Fruit fly (Drosophila melanogaster) whole organism, adult: ENCODE data around the gene CG4914.

Experiments used
- CG11617 ChIP-seq: fragments of 200-800 bp; sonication (Bioruptor generic); optimal IDR thresholded peaks from 2 replicates; lab custom pipeline; 2017; ENCODE audit warnings: mild to moderate bottlenecking, missing biosample characterization, missing genetic modification reagents, missing genetic modification characterization
- CG12768 ChIP-seq: fragments of 200-800 bp; sonication (Bioruptor generic); optimal IDR thresholded peaks from 2 replicates; lab custom pipeline; 2017; ENCODE audit warnings: missing biosample characterization, missing genetic modification characterization, mild to moderate bottlenecking, moderate library complexity, missing genetic modification reagents
- CG14711 ChIP-seq: fragments of 200-800 bp; sonication (Bioruptor generic); optimal IDR thresholded peaks from 2 replicates; lab custom pipeline; 2018; ENCODE audit warnings: missing biosample characterization, mild to moderate bottlenecking, missing genetic modification characterization, moderate library complexity
- CG1620 ChIP-seq: fragments of 200-800 bp; sonication (Bioruptor generic); optimal IDR thresholded peaks from 2 replicates; lab custom pipeline; 2016; ENCODE audit warnings: missing biosample characterization, missing genetic modification characterization
- CG33017 ChIP-seq: fragments of 200-800 bp; sonication (Bioruptor generic); optimal IDR thresholded peaks from 2 replicates; lab custom pipeline; 2018; ENCODE audit warnings: missing biosample characterization, mild to moderate bottlenecking, missing genetic modification characterization, moderate library complexity
- CG5204 ChIP-seq: fragments of 200-800 bp; sonication (Bioruptor generic); optimal IDR thresholded peaks from 2 replicates; lab custom pipeline; 2016; ENCODE audit warnings: missing biosample characterization, missing genetic modification characterization
- CG7045 ChIP-seq: fragments of 200-800 bp; sonication (Bioruptor generic); optimal IDR thresholded peaks from 2 replicates; lab custom pipeline; 2017; ENCODE audit warnings: missing biosample characterization, mild to moderate bottlenecking, missing genetic modification characterization
- CG7101 ChIP-seq: fragments of 200-800 bp; sonication (Bioruptor generic); optimal IDR thresholded peaks from 2 replicates; lab custom pipeline; 2018; ENCODE audit warnings: missing biosample characterization, mild to moderate bottlenecking, missing genetic modification characterization, moderate library complexity
- Clk ChIP-seq: fragments of 200-800 bp; sonication (Bioruptor generic); optimal IDR thresholded peaks from 2 replicates; lab custom pipeline; 2017; ENCODE audit warnings: missing biosample characterization, missing genetic modification characterization
- Crg-1 ChIP-seq: fragments of 200-800 bp; sonication (Bioruptor generic); optimal IDR thresholded peaks from 2 replicates; lab custom pipeline; 2016; ENCODE audit warnings: missing biosample characterization, missing genetic modification characterization
- Hr96 ChIP-seq: fragments of 200-800 bp; sonication (Bioruptor generic); optimal IDR thresholded peaks from 2 replicates; lab custom pipeline; 2016; ENCODE audit warnings: missing biosample characterization, missing genetic modification characterization
- Mnt ChIP-seq: fragments of 200-800 bp; sonication (Bioruptor generic); optimal IDR thresholded peaks from 2 replicates; lab custom pipeline; 2016; ENCODE audit warnings: missing biosample characterization, mild to moderate bottlenecking, missing genetic modification characterization
- bab1 ChIP-seq: fragments of 200-800 bp; sonication (Bioruptor generic); optimal IDR thresholded peaks from 3 replicates; lab custom pipeline; 2019; ENCODE audit warnings: missing biosample characterization, mild to moderate bottlenecking, missing genetic modification characterization, moderate library complexity
- cic ChIP-seq: fragments of 200-800 bp; sonication (Bioruptor generic); optimal IDR thresholded peaks from 2 replicates; lab custom pipeline; 2017; ENCODE audit warnings: missing biosample characterization, mild to moderate bottlenecking, missing genetic modification characterization, moderate library complexity
- cnc ChIP-seq, 2 experiments: fragments of >200 bp; optimal IDR thresholded peaks; 2 replicates each; lab custom pipeline; 2017
- kay ChIP-seq: fragments of 200-800 bp; sonication (Bioruptor generic); peaks from one replicate; lab custom pipeline; 2016; ENCODE audit warnings: missing biosample characterization, missing genetic modification characterization, borderline replicate concordance
- ovo ChIP-seq: fragments of 200-800 bp; sonication (Bioruptor generic); optimal IDR thresholded peaks from 2 replicates; lab custom pipeline; 2016; ENCODE audit warnings: missing biosample characterization, missing genetic modification characterization
- pad ChIP-seq: fragments of 200-800 bp; sonication (Bioruptor generic); optimal IDR thresholded peaks from 3 replicates; lab custom pipeline; 2017; ENCODE audit warnings: missing biosample characterization, missing genetic modification characterization, mild to moderate bottlenecking, moderate library complexity, missing genetic modification reagents
- tj ChIP-seq: fragments of 200-800 bp; sonication (Bioruptor generic); optimal IDR thresholded peaks from 3 replicates; lab custom pipeline; 2017; ENCODE audit warnings: missing biosample characterization, mild to moderate bottlenecking, missing genetic modification characterization, moderate library complexity
- toe ChIP-seq: fragments of 200-800 bp; sonication (Bioruptor generic); optimal IDR thresholded peaks from 2 replicates; lab custom pipeline; 2016; ENCODE audit warnings: missing biosample characterization, missing genetic modification characterization

CG4914 gene

dm6 chr3L:14640814-14641317, 37.1 kb downstream of the CG4914 start:
- no peak for TF ChIP-seq CG5204
- no peak for TF ChIP-seq Clk (GFP tag; lab: Kevin White, UChicago)
- TF ChIP-seq pad (GFP tag; lab: Kevin White, UChicago), result no peak
- no peak for TF ChIP-seq Crg-1
- TF ChIP-seq toe (GFP tag; lab: Kevin White, UChicago), result no peak
- no peak for TF ChIP-seq CG12768 (GFP tag; lab: Kevin White, UChicago)
- no peak for TF ChIP-seq bab1 (GFP tag; lab: Kevin White, UChicago)
- TF ChIP-seq ovo (GFP tag; lab: Kevin White, UChicago), result no peak
- TF ChIP-seq kay (GFP tag; lab: Kevin White, UChicago), result no peak
- no peak for TF ChIP-seq CG33017 (tag; lab: Kevin White, UChicago)
- TF ChIP-seq CG11617 (GFP tag; lab: Kevin White, UChicago), result no peak
- no peak for TF ChIP-seq Hr96 (GFP tag; lab: Kevin White, UChicago)
- TF ChIP-seq CG14711 (tag; lab: Kevin White, UChicago), result no peak
- TF ChIP-seq Mnt, result no peak
- TF ChIP-seq cnc (optimal IDR thresholded peaks at IDR 0.05; lab: Kevin White, UChicago), result no peak
- no peak for TF ChIP-seq CG1620 (GFP tag; lab: Kevin White, UChicago)
- no peak for TF ChIP-seq tj (GFP tag; lab: Kevin White, UChicago)
- no peak for TF ChIP-seq CG7045 (GFP tag; lab: Kevin White, UChicago)
- TF ChIP-seq CG7101 (tag; lab: Kevin White, UChicago), result no peak
- no peak for TF ChIP-seq cic

dm6 chr3L:14639778-14640177, 38.2 kb downstream of the CG4914 start:
- no peak for TF ChIP-seq CG14711 (tag; lab: Kevin White, UChicago)
- no peak for TF ChIP-seq CG11617 (GFP tag; lab: Kevin White, UChicago)
- no peak for TF ChIP-seq Crg-1
- no peak for TF ChIP-seq cic
- no peak for TF ChIP-seq tj (GFP tag; lab: Kevin White, UChicago)

- TF ChIP-seq CG33017 (tag; lab: Kevin White, UChicago) (no peak), tj (GFP tag; lab: Kevin White, UChicago) (peak; percentile 86)
Measured at dm6 chr3L:14637705-14638529, 40.0 kb downstream of the CG4914 start.

- TF ChIP-seq Clk (GFP tag; lab: Kevin White, UChicago) (no peak), tj (GFP tag; lab: Kevin White, UChicago) (peak; percentile 17), CG12768 (GFP tag; lab: Kevin White, UChicago) (no peak), ovo (GFP tag; lab: Kevin White, UChicago) (no peak)
Measured at dm6 chr3L:14636740-14637189, 41.2 kb downstream of the CG4914 start.

dm6 chr3L:14635564-14635937, 42.4 kb downstream of the CG4914 start:
- TF ChIP-seq bab1 (GFP tag; lab: Kevin White, UChicago) (no peak), CG7101 (tag; lab: Kevin White, UChicago) (no peak), Crg-1 (no peak), CG7045 (GFP tag; lab: Kevin White, UChicago) (no peak), CG14711 (tag; lab: Kevin White, UChicago) (no peak), kay (GFP tag; lab: Kevin White, UChicago) (peak; percentile 23), Hr96 (GFP tag; lab: Kevin White, UChicago) (no peak)

dm6 chr3L:14634773-14635563, 43.0 kb downstream of the CG4914 start:
- TF ChIP-seq ovo (GFP tag; lab: Kevin White, UChicago), result no peak
- TF ChIP-seq tj (GFP tag; lab: Kevin White, UChicago), result peak; percentile 82
- no peak for TF ChIP-seq CG1620 (GFP tag; lab: Kevin White, UChicago)
- TF ChIP-seq Hr96 (GFP tag; lab: Kevin White, UChicago), result no peak
- TF ChIP-seq CG33017 (tag; lab: Kevin White, UChicago), result no peak
